Worm (Caenorhabditis elegans) whole organism, L1 larva: ENCODE measurements around the gene amdh-1.

ENCODE experiments used
- C16A3.4 ChIP-seq: fragments of 150-350 bp; optimal IDR thresholded peaks from 2 replicates; lab custom pipeline; 2014; ENCODE audit warnings: missing biosample characterization, missing genetic modification characterization
- C34B4.2 ChIP-seq: sonication (generic microtip); optimal IDR thresholded peaks from 2 replicates; lab custom pipeline; 2017; ENCODE audit warnings: mild to moderate bottlenecking, missing genetic modification characterization, missing compliant biosample characterization
- F16B12.6 ChIP-seq: fragments of 150-350 bp; optimal IDR thresholded peaks from 2 replicates; lab custom pipeline; 2014; ENCODE audit warnings: missing biosample characterization, missing genetic modification characterization
- aly-2 ChIP-seq: fragments of 150-350 bp; optimal IDR thresholded peaks from 2 replicates; lab custom pipeline; 2014; ENCODE audit warnings: missing biosample characterization, missing genetic modification characterization
- ama-1 ChIP-seq: fragments of 150-350 bp; optimal IDR thresholded peaks from 2 replicates; lab custom pipeline; 2014
- blmp-1 ChIP-seq: fragments of 150-350 bp; optimal IDR thresholded peaks from 2 replicates; lab custom pipeline; 2014; ENCODE audit warnings: missing biosample characterization, missing genetic modification characterization
- ceh-63 ChIP-seq: fragments of 200-800 bp; sonication (Bioruptor generic); optimal IDR thresholded peaks from 2 replicates; lab custom pipeline; 2018; ENCODE audit warnings: mild to moderate bottlenecking, missing genetic modification characterization, missing compliant biosample characterization
- ceh-8 ChIP-seq: fragments of 200-800 bp; sonication (Bioruptor generic); optimal IDR thresholded peaks from 2 replicates; lab custom pipeline; 2018; ENCODE audit warnings: mild to moderate bottlenecking, missing genetic modification characterization, moderate library complexity, missing compliant biosample characterization
- ceh-82 ChIP-seq, 3 experiments: fragments of 150-350 bp in 1 of 3; sonication (generic microtip) in 2 of 3; optimal IDR thresholded peaks; 2 replicates each; lab custom pipeline; 2014 to 2017; ENCODE audit warnings: missing biosample characterization in 3 of 3, missing genetic modification characterization in 3 of 3
- ceh-88 ChIP-seq: fragments of 200-800 bp; sonication (Bioruptor generic); IDR thresholded peaks from 2 replicates; pipeline ENCODE4 v1.3.6; 2022; ENCODE audit warnings: missing genetic modification characterization, missing compliant biosample characterization
- ceh-90 ChIP-seq: sonication (generic microtip); optimal IDR thresholded peaks from 2 replicates; lab custom pipeline; 2016; ENCODE audit warnings: missing genetic modification characterization, missing compliant biosample characterization
- ces-1 ChIP-seq: fragments of 150-350 bp; optimal IDR thresholded peaks from 2 replicates; lab custom pipeline; 2014; ENCODE audit warnings: missing biosample characterization, missing genetic modification reagents, missing genetic modification characterization
- dpl-1 ChIP-seq, 3 experiments: fragments of 150-350 bp in 2 of 3; sonication (generic microtip) in 1 of 3; optimal IDR thresholded peaks; 2 replicates each; lab custom pipeline; 2014 to 2017; ENCODE audit warnings: missing biosample characterization in 3 of 3, missing genetic modification characterization in 3 of 3, missing genetic modification reagents in 3 of 3
- efl-1 ChIP-seq, 4 experiments: fragments of 150-350 bp; optimal IDR thresholded peaks in 3 of 4; peaks in 1 of 4; 1 replicate in 1 of 4; 2 replicates in 3 of 4; lab custom pipeline; 2014; ENCODE audit warnings: missing biosample characterization in 2 of 4, missing genetic modification characterization in 2 of 4, missing genetic modification reagents in 2 of 4
- efl-3 ChIP-seq: fragments of 200-800 bp; sonication (Bioruptor generic); optimal IDR thresholded peaks from 2 replicates; lab custom pipeline; 2018; ENCODE audit warnings: mild to moderate bottlenecking, missing genetic modification characterization, missing compliant biosample characterization
- egl-13 ChIP-seq: sonication (generic microtip); optimal IDR thresholded peaks from 2 replicates; lab custom pipeline; 2016; ENCODE audit warnings: missing genotype, missing genetic modification reagents, missing genetic modification characterization, missing compliant biosample characterization
- fkh-4 ChIP-seq: sonication (generic microtip); optimal IDR thresholded peaks from 2 replicates; lab custom pipeline; 2016; ENCODE audit warnings: missing compliant biosample characterization, missing genetic modification characterization, borderline replicate concordance
- fos-1 ChIP-seq: fragments of 150-350 bp; optimal IDR thresholded peaks from 2 replicates; lab custom pipeline; 2014; ENCODE audit warnings: missing biosample characterization, missing genetic modification characterization
- hlh-17 ChIP-seq: fragments of 200-800 bp; sonication (Bioruptor generic); optimal IDR thresholded peaks from 2 replicates; lab custom pipeline; 2018; ENCODE audit warnings: missing genetic modification characterization, mild to moderate bottlenecking, missing compliant biosample characterization, moderate library complexity, borderline replicate concordance
- jun-1 ChIP-seq: fragments of 150-350 bp; optimal IDR thresholded peaks from 2 replicates; lab custom pipeline; 2014; ENCODE audit warnings: missing biosample characterization, missing genetic modification reagents, missing genetic modification characterization
- lin-14 ChIP-seq: fragments of 200-800 bp; sonication (Bioruptor generic); optimal IDR thresholded peaks from 2 replicates; lab custom pipeline; 2018; ENCODE audit warnings: mild to moderate bottlenecking, missing genetic modification characterization, moderate library complexity, missing compliant biosample characterization
- lin-35 ChIP-seq, 2 experiments: fragments of 150-350 bp; optimal IDR thresholded peaks; 2 replicates each; lab custom pipeline; 2014; ENCODE audit warnings: missing biosample characterization in 2 of 2, missing genetic modification characterization in 2 of 2, missing genetic modification reagents in 2 of 2
- lin-39 ChIP-seq: fragments of 150-350 bp; optimal IDR thresholded peaks from 2 replicates; lab custom pipeline; 2014; ENCODE audit warnings: missing biosample characterization, missing genetic modification reagents, missing genetic modification characterization
- lir-3 ChIP-seq: sonication (generic microtip); optimal IDR thresholded peaks from 2 replicates; lab custom pipeline; 2016; ENCODE audit warnings: mild to moderate bottlenecking, missing genetic modification characterization, moderate library complexity, missing compliant biosample characterization; ENCODE audit not compliant: poor library complexity
- mab-9 ChIP-seq: fragments of 200-800 bp; sonication (Bioruptor generic); IDR thresholded peaks from 2 replicates; pipeline ENCODE4 v1.3.6; 2022; ENCODE audit warnings: missing genetic modification reagents, missing genetic modification characterization, missing compliant biosample characterization
- mef-2 ChIP-seq: fragments of 150-350 bp; optimal IDR thresholded peaks from 2 replicates; lab custom pipeline; 2014; ENCODE audit warnings: missing biosample characterization, missing genetic modification characterization
- mep-1 ChIP-seq: fragments of 150-350 bp; optimal IDR thresholded peaks from 2 replicates; lab custom pipeline; 2014; ENCODE audit warnings: missing biosample characterization, missing genetic modification characterization
- nhr-12 ChIP-seq: sonication (generic microtip); optimal IDR thresholded peaks from 2 replicates; lab custom pipeline; 2017; ENCODE audit warnings: missing biosample characterization, missing genetic modification characterization
- nhr-19 ChIP-seq: fragments of 200-800 bp; sonication (Bioruptor generic); conservative IDR thresholded peaks from 2 replicates; pipeline ENCODE4 v1.3.6; 2022; ENCODE audit warnings: missing genetic modification characterization, missing compliant biosample characterization
- nhr-20 ChIP-seq: sonication (generic microtip); optimal IDR thresholded peaks from 2 replicates; lab custom pipeline; 2016; ENCODE audit warnings: mild to moderate bottlenecking, missing genetic modification characterization, missing compliant biosample characterization
- nhr-237 ChIP-seq: fragments of 150-350 bp; optimal IDR thresholded peaks from 2 replicates; lab custom pipeline; 2014; ENCODE audit warnings: missing biosample characterization, missing genetic modification characterization
- nhr-47 ChIP-seq: sonication (generic microtip); optimal IDR thresholded peaks from 2 replicates; lab custom pipeline; 2016; ENCODE audit warnings: mild to moderate bottlenecking, missing genetic modification characterization, moderate library complexity, missing compliant biosample characterization
- nhr-77 ChIP-seq: fragments of 150-350 bp; optimal IDR thresholded peaks from 2 replicates; lab custom pipeline; 2014; ENCODE audit warnings: missing biosample characterization, missing genetic modification characterization
- nhr-84 ChIP-seq: sonication (generic microtip); optimal IDR thresholded peaks from 2 replicates; lab custom pipeline; 2017; ENCODE audit warnings: missing biosample characterization, missing genetic modification characterization
- nhr-85 ChIP-seq: sonication (generic microtip); peaks from one replicate; lab custom pipeline; 2016; ENCODE audit warnings: missing genetic modification characterization, inconsistent platforms, missing compliant biosample characterization
- nhr-90 ChIP-seq: sonication (generic microtip); optimal IDR thresholded peaks from 2 replicates; lab custom pipeline; 2016; ENCODE audit warnings: mild to moderate bottlenecking, missing genetic modification characterization, missing compliant biosample characterization; ENCODE audit not compliant: poor library complexity
- pag-3 ChIP-seq: sonication (generic microtip); optimal IDR thresholded peaks from 2 replicates; lab custom pipeline; 2017; ENCODE audit warnings: missing genetic modification characterization, mild to moderate bottlenecking, missing compliant biosample characterization, antibody characterized with exemption, borderline replicate concordance; ENCODE audit not compliant: insufficient read depth
- pqm-1 ChIP-seq: sonication (generic microtip); optimal IDR thresholded peaks from 3 replicates; lab custom pipeline; 2017; ENCODE audit warnings: missing biosample characterization, missing genetic modification characterization
- skn-1 ChIP-seq: fragments of 150-350 bp; optimal IDR thresholded peaks from 2 replicates; lab custom pipeline; 2014; ENCODE audit warnings: missing biosample characterization, missing genetic modification characterization
- snpc-4 ChIP-seq: fragments of 150-350 bp; optimal IDR thresholded peaks from 2 replicates; lab custom pipeline; 2014; ENCODE audit warnings: missing biosample characterization, missing genetic modification characterization
- snu-23 ChIP-seq: sonication (generic microtip); optimal IDR thresholded peaks from 2 replicates; lab custom pipeline; 2016; ENCODE audit warnings: missing genetic modification characterization, missing compliant biosample characterization
- sox-4 ChIP-seq: sonication (generic microtip); optimal IDR thresholded peaks from 2 replicates; lab custom pipeline; 2016; ENCODE audit warnings: missing genetic modification characterization, missing compliant biosample characterization
- swsn-7 ChIP-seq: sonication (generic microtip); optimal IDR thresholded peaks from 2 replicates; lab custom pipeline; 2016; ENCODE audit warnings: missing genetic modification characterization, missing compliant biosample characterization
- tlp-1 ChIP-seq: fragments of 150-350 bp; optimal IDR thresholded peaks from 2 replicates; lab custom pipeline; 2014; ENCODE audit warnings: missing biosample characterization, missing genetic modification characterization
- unc-30 ChIP-seq: sonication (generic microtip); optimal IDR thresholded peaks from 2 replicates; lab custom pipeline; 2017; ENCODE audit warnings: missing biosample characterization, missing genetic modification characterization
- unc-62 ChIP-seq: fragments of 150-350 bp; optimal IDR thresholded peaks from 2 replicates; lab custom pipeline; 2014; ENCODE audit warnings: missing biosample characterization, missing genetic modification reagents, missing genetic modification characterization
- unc-86 ChIP-seq: sonication (generic microtip); optimal IDR thresholded peaks from 2 replicates; lab custom pipeline; 2016; ENCODE audit warnings: missing genetic modification characterization, missing compliant biosample characterization
- unc-98 ChIP-seq: fragments of 200-800 bp; sonication (Bioruptor generic); IDR thresholded peaks from 2 replicates; pipeline ENCODE4 v1.3.6; 2022; ENCODE audit warnings: missing genetic modification characterization, missing compliant biosample characterization
- vab-15 ChIP-seq: sonication (generic microtip); optimal IDR thresholded peaks from 2 replicates; lab custom pipeline; 2017; ENCODE audit warnings: missing genotype, mild to moderate bottlenecking, missing genetic modification characterization, missing compliant biosample characterization
- xbp-1 ChIP-seq: sonication (generic microtip); optimal IDR thresholded peaks from 2 replicates; lab custom pipeline; 2016; ENCODE audit warnings: missing genetic modification characterization, missing compliant biosample characterization
- zag-1 ChIP-seq: fragments of 150-350 bp; optimal IDR thresholded peaks from 2 replicates; lab custom pipeline; 2014; ENCODE audit warnings: missing biosample characterization, missing genetic modification characterization
- ztf-11 ChIP-seq, 2 experiments: sonication (generic microtip); optimal IDR thresholded peaks; 2 replicates each; lab custom pipeline; 2016 to 2017; ENCODE audit warnings: missing genetic modification characterization in 2 of 2, missing biosample characterization in 1 of 2, missing compliant biosample characterization in 1 of 2

amdh-1 gene

DNA sequence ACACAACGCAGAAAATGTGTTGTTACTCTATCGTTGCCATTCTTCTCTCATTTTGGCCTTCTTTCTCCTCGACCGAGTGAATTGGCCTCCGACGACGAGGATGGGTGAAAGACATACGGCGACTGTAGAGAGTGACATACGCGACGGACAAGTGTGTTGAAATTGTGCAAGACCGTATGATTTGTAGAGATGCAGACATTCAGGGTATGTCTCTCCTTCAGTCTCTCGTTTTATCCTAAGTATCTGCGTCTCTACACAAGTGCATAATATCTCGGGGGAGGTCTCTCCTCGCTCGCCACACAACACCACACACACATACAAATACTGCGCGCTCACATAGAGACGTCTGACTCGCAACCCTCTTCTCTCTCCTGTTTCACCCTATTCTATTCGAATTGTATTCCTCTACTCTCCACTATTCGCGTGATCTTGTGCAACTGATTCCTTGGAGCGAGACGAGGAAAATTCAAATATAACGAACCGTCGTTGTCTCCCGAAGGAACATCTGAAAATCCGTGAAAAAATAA is 28.5 kb downstream of the amdh-1 start, which contains the start of gene hmg-1.2 (continued):
- no peak for TF ChIP-seq zag-1 (tag; lab: Kevin White, UChicago)
- TF ChIP-seq dpl-1 (GFP tag; optimal IDR thresholded peaks at IDR 0.05; lab: Kevin White, UChicago): peak; percentile 41 to 54 (median 52)
- peak; percentile 66 for TF ChIP-seq ceh-8 (GFP tag; lab: Kevin White, UChicago)
- no peak for TF ChIP-seq unc-98
- peak; percentile 30 for TF ChIP-seq egl-13
- TF ChIP-seq nhr-12: no peak
- TF ChIP-seq nhr-85: peak; percentile 92
- no peak for TF ChIP-seq tlp-1
- TF ChIP-seq snu-23 (GFP tag; lab: Kevin White, UChicago): peak; percentile 96
- TF ChIP-seq nhr-19 (GFP tag; lab: Robert Waterston, UW): peak; percentile 89
- no peak for TF ChIP-seq unc-62 (GFP tag; lab: Kevin White, UChicago)
- TF ChIP-seq unc-30 (tag; lab: Kevin White, UChicago): no peak
- TF ChIP-seq aly-2: peak; percentile 59
- peak; percentile 40 for TF ChIP-seq blmp-1
- TF ChIP-seq ceh-88: peak; percentile 71; the same call in 1 of the 2 replicates
- no peak for TF ChIP-seq pqm-1
- peak; percentile 58 for TF ChIP-seq mep-1 (tag; lab: Kevin White, UChicago)
- TF ChIP-seq C16A3.4 (tag; lab: Kevin White, UChicago): peak; percentile 74
- TF ChIP-seq mab-9: 0 out of 2 replicates have a peak, but pooled peaks have one; percentile 47
- no peak for TF ChIP-seq skn-1 (tag; lab: Kevin White, UChicago)
- TF ChIP-seq nhr-84 (tag; lab: Kevin White, UChicago): no peak
- peak; percentile 50 to 84 (median 62) for TF ChIP-seq ceh-82 (tag; optimal IDR thresholded peaks at IDR 0.05; lab: Kevin White, UChicago)
- TF ChIP-seq jun-1: peak; percentile 76
- peak; percentile 83 for TF ChIP-seq nhr-47 (tag; lab: Kevin White, UChicago)
- peak; percentile 90 for TF ChIP-seq nhr-20 (tag; lab: Kevin White, UChicago)
- no peak for TF ChIP-seq sox-4 (tag; lab: Kevin White, UChicago)
- no peak for TF ChIP-seq C34B4.2
- peak; percentile 92 for TF ChIP-seq swsn-7 (tag; lab: Kevin White, UChicago)
- no peak for TF ChIP-seq F16B12.6 (tag; lab: Kevin White, UChicago)
- TF ChIP-seq lin-35 (GFP tag; optimal IDR thresholded peaks at IDR 0.05; lab: Kevin White, UChicago): peak; percentile 74 to 79
- TF ChIP-seq fkh-4 (tag; lab: Kevin White, UChicago): peak; percentile 49
- TF ChIP-seq efl-3 (GFP tag; lab: Kevin White, UChicago): no peak
- TF ChIP-seq nhr-77 (tag; lab: Kevin White, UChicago): peak; percentile 68
- TF ChIP-seq ceh-63: no peak
- TF ChIP-seq mef-2 (tag; lab: Kevin White, UChicago): peak; percentile 28
- TF ChIP-seq lin-39 (tag; lab: Kevin White, UChicago): no peak
- TF ChIP-seq lin-14 (GFP tag; lab: Kevin White, UChicago): peak; percentile 94
- peak; percentile 69 for TF ChIP-seq nhr-90 (tag; lab: Kevin White, UChicago)
- no peak for TF ChIP-seq nhr-237
- peak; percentile 58 for TF ChIP-seq lir-3 (tag; lab: Kevin White, UChicago)
- TF ChIP-seq ztf-11 (tag; optimal IDR thresholded peaks at IDR 0.05; lab: Kevin White, UChicago): peak in 1 of 2 experiments; percentile 52
- TF ChIP-seq ces-1 (GFP tag; lab: Kevin White, UChicago): no peak
- no peak for TF ChIP-seq pag-3 (tag; lab: Kevin White, UChicago)
- peak; percentile 72 for TF ChIP-seq snpc-4
- peak; percentile 24 for TF ChIP-seq ceh-90 (tag; lab: Kevin White, UChicago)
- peak; percentile 77 for TF ChIP-seq xbp-1 (tag; lab: Kevin White, UChicago)
- TF ChIP-seq hlh-17: no peak
- TF ChIP-seq fos-1 (tag; lab: Kevin White, UChicago): peak; percentile 78
- no peak for TF ChIP-seq vab-15 (tag; lab: Kevin White, UChicago)
- TF ChIP-seq ama-1 (lab: Kevin White, UChicago): no peak
- peak; percentile 86 to 98 for TF ChIP-seq efl-1 (optimal IDR thresholded peaks at IDR 0.05; lab: Kevin White, UChicago)
- peak; percentile 50 to 96 for TF ChIP-seq efl-1 (GFP tag; optimal IDR thresholded peaks at IDR 0.05 in 1 of 2; lab: Kevin White, UChicago)
- peak; percentile 83 for TF ChIP-seq unc-86 (tag; lab: Kevin White, UChicago)
